Worm (Caenorhabditis elegans) whole organism, midembryonic: ENCODE data around the gene ZK899.5.

Experiments used
- T22C8.4 ChIP-seq: fragments of 200-800 bp; sonication (Bioruptor generic); IDR thresholded peaks from 2 replicates; pipeline ENCODE4 v1.3.6; 2022; ENCODE audit warnings: missing genetic modification characterization, missing compliant biosample characterization
- cog-1 ChIP-seq: sonication (generic microtip); optimal IDR thresholded peaks from 2 replicates; lab custom pipeline; 2016; ENCODE audit warnings: missing genetic modification characterization, missing compliant biosample characterization
- flt-1 ChIP-seq: fragments of 200-800 bp; sonication (Bioruptor generic); IDR thresholded peaks from 2 replicates; pipeline ENCODE4 v1.3.6; 2022; ENCODE audit warnings: missing genetic modification characterization, missing compliant biosample characterization
- klf-2 ChIP-seq: fragments of 200-800 bp; sonication (Bioruptor generic); conservative IDR thresholded peaks from 2 replicates; pipeline ENCODE4 v1.3.6; 2022; ENCODE audit warnings: missing genetic modification reagents, missing genetic modification characterization, missing compliant biosample characterization
- med-1 ChIP-seq: sonication (generic microtip); optimal IDR thresholded peaks from 2 replicates; lab custom pipeline; 2017; ENCODE audit warnings: missing genetic modification characterization, mild to moderate bottlenecking, missing compliant biosample characterization, antibody characterized with exemption, missing genetic modification reagents; ENCODE audit not compliant: insufficient read depth
- ref-1 ChIP-seq: fragments of 200-800 bp; sonication (Bioruptor generic); conservative IDR thresholded peaks from 2 replicates; pipeline ENCODE4 v1.3.6; 2022; ENCODE audit warnings: missing genetic modification reagents, missing genetic modification characterization, missing compliant biosample characterization
- tab-1 ChIP-seq: fragments of 200-800 bp; sonication (Bioruptor generic); IDR thresholded peaks from 2 replicates; pipeline ENCODE4 v1.3.6; 2022; ENCODE audit warnings: missing genetic modification characterization, missing compliant biosample characterization
- ztf-23 ChIP-seq: fragments of 200-800 bp; sonication (Bioruptor generic); IDR thresholded peaks from 2 replicates; pipeline ENCODE4 v1.3.6; 2022; ENCODE audit warnings: missing genetic modification reagents, missing genetic modification characterization, missing compliant biosample characterization
- ztf-29 ChIP-seq: fragments of 200-800 bp; sonication (Bioruptor generic); IDR thresholded peaks from 2 replicates; pipeline ENCODE4 v1.3.6; 2022; ENCODE audit warnings: missing genetic modification reagents, missing genetic modification characterization, missing compliant biosample characterization

ce11 chrX:9491439-9491838 is 30.7 kb upstream of the ZK899.5 start:
- TF ChIP-seq cog-1 (tag; lab: Kevin White, UChicago) (no peak), flt-1 (GFP tag; lab: Robert Waterston, UW) (no peak), klf-2 (no peak), tab-1 (GFP tag; lab: Robert Waterston, UW) (no peak), ztf-29 (GFP tag; lab: Robert Waterston, UW) (no peak), T22C8.4 (GFP tag; lab: Robert Waterston, UW) (no peak), med-1 (GFP tag; lab: Kevin White, UChicago) (no peak), ztf-23 (GFP tag; lab: Robert Waterston, UW) (no peak), ref-1 (GFP tag; lab: Robert Waterston, UW) (no peak)
